Fruit fly (Drosophila melanogaster) whole organism: ENCODE results near the gene LysE.

ENCODE experiments used
- CG8478 ChIP-seq: fragments of >200 bp; optimal IDR thresholded peaks from 2 replicates; lab custom pipeline; 2018; ENCODE audit warnings: inconsistent platforms
- Dll ChIP-seq: fragments of >200 bp; optimal IDR thresholded peaks from 2 replicates; lab custom pipeline; 2017
- pan ChIP-seq: fragments of >200 bp; optimal IDR thresholded peaks from 2 replicates; lab custom pipeline; 2017
- psq ChIP-seq: fragments of >200 bp; optimal IDR thresholded peaks from 2 replicates; lab custom pipeline; 2017

dm6 chr3L:1250396-1250795 is 37.8 kb downstream of the LysE start, which contains the start of gene Bfc:
- TF ChIP-seq Dll (no peak), psq (lab: Kevin White, UChicago) (no peak), pan (no peak), CG8478 (lab: Kevin White, UChicago) (no peak)
